Fruit fly (Drosophila melanogaster) whole organism, wandering third instar larva: Measurements from ENCODE around the gene Trpgamma.

Source experiments
- Abd-B ChIP-seq: fragments of >200 bp; optimal IDR thresholded peaks from 2 replicates; lab custom pipeline; 2017; ENCODE audit warnings: missing biosample characterization, missing genetic modification characterization
- CG32264 ChIP-seq: fragments of 200-800 bp; sonication (Bioruptor generic); optimal IDR thresholded peaks from 2 replicates; lab custom pipeline; 2016; ENCODE audit warnings: missing biosample characterization, missing genetic modification characterization
- CG9705 ChIP-seq: fragments of 200-800 bp; sonication (Bioruptor generic); optimal IDR thresholded peaks from 2 replicates; lab custom pipeline; 2018; ENCODE audit warnings: missing biosample characterization, mild to moderate bottlenecking, missing genetic modification characterization
- CrebA ChIP-seq: fragments of 200-800 bp; sonication (Bioruptor generic); optimal IDR thresholded peaks from 2 replicates; lab custom pipeline; 2016; ENCODE audit warnings: missing biosample characterization, mild to moderate bottlenecking, missing genetic modification characterization, borderline replicate concordance
- Dfd ChIP-seq: fragments of >200 bp; optimal IDR thresholded peaks from 2 replicates; lab custom pipeline; 2017; ENCODE audit warnings: missing biosample characterization, missing genetic modification characterization
- Dif ChIP-seq: fragments of 200-275, 200-300 bp; sonication (Bioruptor generic); optimal IDR thresholded peaks from 2 replicates; lab custom pipeline; 2018; ENCODE audit warnings: missing biosample characterization, missing genetic modification characterization; ENCODE audit not compliant: partially characterized antibody
- GATAd ChIP-seq: sonication (Bioruptor generic); optimal IDR thresholded peaks from 2 replicates; lab custom pipeline; 2016; ENCODE audit warnings: missing biosample characterization, missing genetic modification characterization
- HLH106 ChIP-seq: fragments of 200-800 bp; optimal IDR thresholded peaks from 3 replicates; lab custom pipeline; 2019; ENCODE audit warnings: missing biosample characterization, mild to moderate bottlenecking, missing genetic modification characterization, moderate library complexity
- Hnf4 ChIP-seq: fragments of 200-800 bp; sonication (Bioruptor generic); optimal IDR thresholded peaks from 2 replicates; lab custom pipeline; 2016; ENCODE audit warnings: missing biosample characterization, mild to moderate bottlenecking, missing genetic modification characterization
- Hr78 ChIP-seq: fragments of >200 bp; optimal IDR thresholded peaks from 2 replicates; lab custom pipeline; 2017; ENCODE audit warnings: missing biosample characterization, missing genetic modification characterization
- Hr83 ChIP-seq: fragments of 200-300 bp; sonication (Bioruptor generic); optimal IDR thresholded peaks from 2 replicates; lab custom pipeline; 2016; ENCODE audit warnings: missing biosample characterization, mild to moderate bottlenecking, missing genetic modification characterization, moderate library complexity; ENCODE audit not compliant: poor library complexity, severe bottlenecking
- Jra ChIP-seq: sonication (Bioruptor generic); optimal IDR thresholded peaks from 2 replicates; lab custom pipeline; 2016; ENCODE audit warnings: missing biosample characterization, missing genetic modification characterization
- Mio ChIP-seq: sonication (Bioruptor generic); optimal IDR thresholded peaks from 2 replicates; lab custom pipeline; 2016; ENCODE audit warnings: missing biosample characterization, missing genetic modification characterization
- Myc ChIP-seq: fragments of >200 bp; optimal IDR thresholded peaks from 2 replicates; lab custom pipeline; 2017
- N ChIP-seq: fragments of >200 bp; optimal IDR thresholded peaks from 2 replicates; lab custom pipeline; 2018; ENCODE audit warnings: missing biosample characterization, missing external identifiers, missing genetic modification characterization
- OdsH ChIP-seq: fragments of 200-800 bp; sonication (Bioruptor generic); optimal IDR thresholded peaks from 2 replicates; lab custom pipeline; 2016; ENCODE audit warnings: missing biosample characterization, mild to moderate bottlenecking, missing genetic modification characterization
- Rel ChIP-seq, 2 experiments: fragments of 200-800 bp; sonication (Bioruptor generic) in 1 of 2; optimal IDR thresholded peaks; 2 replicates in 1 of 2; 3 replicates in 1 of 2; lab custom pipeline; 2016 to 2019; ENCODE audit warnings: mild to moderate bottlenecking in 2 of 2, missing biosample characterization in 2 of 2, missing genetic modification characterization in 2 of 2, moderate library complexity in 1 of 2
- Sp1 ChIP-seq: fragments of 200-800 bp; sonication (Bioruptor generic); optimal IDR thresholded peaks from 3 replicates; lab custom pipeline; 2019; ENCODE audit warnings: missing biosample characterization, mild to moderate bottlenecking, missing genetic modification characterization, moderate library complexity
- Vsx2 ChIP-seq: fragments of 200-300, 225-300 bp; sonication (Bioruptor generic); optimal IDR thresholded peaks from 2 replicates; lab custom pipeline; 2018; ENCODE audit warnings: missing biosample characterization, missing genetic modification characterization; ENCODE audit not compliant: partially characterized antibody
- br ChIP-seq: fragments of 200-800 bp; sonication (Bioruptor generic); optimal IDR thresholded peaks from 2 replicates; lab custom pipeline; 2016; ENCODE audit warnings: missing biosample characterization, missing genetic modification characterization
- brk ChIP-seq: fragments of 200-800 bp; sonication (Bioruptor generic); optimal IDR thresholded peaks from 2 replicates; lab custom pipeline; 2016; ENCODE audit warnings: missing biosample characterization, mild to moderate bottlenecking, missing genetic modification characterization
- dl ChIP-seq, 2 experiments: fragments of 175-275, 200-275 bp in 1 of 2; fragments of 200-275 bp in 1 of 2; sonication (Bioruptor generic); optimal IDR thresholded peaks; lab custom pipeline; 2018; ENCODE audit warnings: mild to moderate bottlenecking in 2 of 2, missing biosample characterization in 2 of 2, missing genetic modification characterization in 2 of 2, moderate library complexity in 2 of 2; ENCODE audit not compliant: partially characterized antibody in 2 of 2, insufficient read depth in 1 of 2
- dmrt93B ChIP-seq: fragments of 200-800 bp; sonication (Bioruptor generic); optimal IDR thresholded peaks from 2 replicates; lab custom pipeline; 2018; ENCODE audit warnings: missing biosample characterization, mild to moderate bottlenecking, missing genetic modification characterization
- dsf ChIP-seq: sonication (Bioruptor generic); optimal IDR thresholded peaks from 2 replicates; lab custom pipeline; 2016; ENCODE audit warnings: missing biosample characterization, missing genetic modification characterization, borderline replicate concordance
- ey ChIP-seq: fragments of 200-800 bp; sonication (Bioruptor generic); optimal IDR thresholded peaks from 2 replicates; lab custom pipeline; 2016; ENCODE audit warnings: missing biosample characterization, missing genetic modification characterization
- foxo ChIP-seq, 2 experiments: fragments of 200-800 bp; sonication (Bioruptor generic); optimal IDR thresholded peaks; 2 replicates in 1 of 2; 3 replicates in 1 of 2; lab custom pipeline; 2016 to 2017; ENCODE audit warnings: missing biosample characterization in 2 of 2, missing genetic modification characterization in 2 of 2
- fru ChIP-seq: fragments of 200-800 bp; sonication (Bioruptor generic); optimal IDR thresholded peaks from 3 replicates; lab custom pipeline; 2016; ENCODE audit warnings: missing biosample characterization, mild to moderate bottlenecking, missing genetic modification characterization
- h ChIP-seq: fragments of 200-800 bp; sonication (Bioruptor generic); optimal IDR thresholded peaks from 3 replicates; lab custom pipeline; 2016; ENCODE audit warnings: missing biosample characterization, mild to moderate bottlenecking, missing genetic modification characterization
- jim ChIP-seq: fragments of 175-275, 200-325 bp; sonication (Bioruptor generic); optimal IDR thresholded peaks from 2 replicates; lab custom pipeline; 2016; ENCODE audit warnings: missing biosample characterization, mild to moderate bottlenecking, missing genetic modification characterization
- lola ChIP-seq: fragments of >200 bp; optimal IDR thresholded peaks from 2 replicates; lab custom pipeline; 2017; ENCODE audit warnings: missing biosample characterization, missing genetic modification characterization
- pan ChIP-seq: fragments of >200 bp; optimal IDR thresholded peaks from 2 replicates; lab custom pipeline; 2017
- psq ChIP-seq: fragments of 200-800 bp; sonication (Bioruptor generic); optimal IDR thresholded peaks from 3 replicates; lab custom pipeline; 2017; ENCODE audit warnings: missing biosample characterization, mild to moderate bottlenecking, missing genetic modification characterization, moderate library complexity
- rgr ChIP-seq: fragments of 200-800 bp; sonication (Bioruptor generic); optimal IDR thresholded peaks from 3 replicates; lab custom pipeline; 2016; ENCODE audit warnings: missing biosample characterization, mild to moderate bottlenecking, missing genetic modification characterization
- sage ChIP-seq: fragments of 200-800 bp; sonication (Bioruptor generic); optimal IDR thresholded peaks from 2 replicates; lab custom pipeline; 2016; ENCODE audit warnings: missing biosample characterization, mild to moderate bottlenecking, missing genetic modification characterization
- sv ChIP-seq: fragments of 200-800 bp; sonication (Bioruptor generic); optimal IDR thresholded peaks from 3 replicates; lab custom pipeline; 2016; ENCODE audit warnings: missing biosample characterization, missing genetic modification characterization
- tai ChIP-seq: sonication (Bioruptor generic); optimal IDR thresholded peaks from 2 replicates; lab custom pipeline; 2016; ENCODE audit warnings: missing biosample characterization, missing genetic modification characterization
- usp ChIP-seq: fragments of >200 bp; optimal IDR thresholded peaks from 2 replicates; lab custom pipeline; 2017; ENCODE audit warnings: missing biosample characterization, missing genetic modification characterization
- woc ChIP-seq: sonication (Bioruptor generic); optimal IDR thresholded peaks from 2 replicates; lab custom pipeline; 2016; ENCODE audit warnings: missing biosample characterization, mild to moderate bottlenecking, missing genetic modification characterization

The Trpgamma gene

dm6 chr2L:16720707-16721700 is 44.5 kb upstream of the Trpgamma start (continued):
- TF ChIP-seq Dif (GFP tag; lab: Kevin White, UChicago) (peak; percentile 58), usp (GFP tag; lab: Kevin White, UChicago) (no peak), sv (GFP tag; lab: Kevin White, UChicago) (peak; percentile 93), Dfd (GFP tag; lab: Kevin White, UChicago) (peak; percentile 64)

dm6 chr2L:16719643-16720515 is 43.4 kb upstream of the Trpgamma start, which contains the start of gene Cyt-c-p:
Gene Cyt-c-p (plus strand): TSS chr2L:16719932.
- TF ChIP-seq dsf (GFP tag; lab: Kevin White, UChicago) (no peak), brk (GFP tag; lab: Kevin White, UChicago) (no peak), lola (GFP tag; lab: Kevin White, UChicago) (no peak), rgr (GFP tag; lab: Kevin White, UChicago) (peak; percentile 19), fru (no peak), N (GFP tag; lab: Kevin White, UChicago) (no peak), h (GFP tag; lab: Kevin White, UChicago) (no peak), Hnf4 (GFP tag; lab: Kevin White, UChicago) (no peak), Hr78 (GFP tag; lab: Kevin White, UChicago) (no peak), CG32264 (no peak), tai (no peak), pan (lab: Kevin White, UChicago) (no peak), CG9705 (GFP tag; lab: Kevin White, UChicago) (no peak), Dfd (GFP tag; lab: Kevin White, UChicago) (no peak), Myc (lab: Kevin White, UChicago) (peak; percentile 19), Hr83 (peak; percentile 28), sv (GFP tag; lab: Kevin White, UChicago) (no peak), dl (GFP tag; optimal IDR thresholded peaks at IDR 0.05; lab: Kevin White, UChicago; ENCODE audit: insufficient read depth in 1 of 2, partially characterized antibody in 2 of 2) (no peak), Rel (GFP tag; optimal IDR thresholded peaks at IDR 0.05; lab: Kevin White, UChicago) (no peak), Rel (tag; optimal IDR thresholded peaks at IDR 0.05; lab: Kevin White, UChicago) (peak; percentile 83), ey (no peak), br (no peak), woc (GFP tag; lab: Kevin White, UChicago) (no peak), dmrt93B (GFP tag; lab: Kevin White, UChicago) (no peak), jim (GFP tag; lab: Kevin White, UChicago) (no peak), usp (GFP tag; lab: Kevin White, UChicago) (no peak), Vsx2 (GFP tag; lab: Kevin White, UChicago) (no peak), Dif (GFP tag; lab: Kevin White, UChicago) (peak; percentile 0), CrebA (GFP tag; lab: Kevin White, UChicago) (no peak), Sp1 (GFP tag; lab: Kevin White, UChicago) (no peak), sage (GFP tag; lab: Kevin White, UChicago) (no peak), GATAd (no peak), HLH106 (peak; percentile 13), Jra (GFP tag; lab: Kevin White, UChicago) (no peak), OdsH (peak; percentile 19), Mio (GFP tag; lab: Kevin White, UChicago) (no peak), Abd-B (GFP tag; lab: Kevin White, UChicago) (no peak), psq (GFP tag; lab: Kevin White, UChicago) (no peak), foxo (GFP tag; optimal IDR thresholded peaks at IDR 0.05; lab: Kevin White, UChicago) (peak in 1 of 2 experiments; percentile 28)
